Worm (Caenorhabditis elegans): ENCODE data around the gene pqn-41.
A peak's percentile ranks its signal among the peaks of the same experiment; 100 is the strongest.

Gene pqn-41

ce11 chrIII:1877189-1877588 is 28.6 kb upstream of the pqn-41 start:
- TF ChIP-seq efl-1 (optimal IDR thresholded peaks at IDR 0.05), result no peak
- TF ChIP-seq efl-1 (GFP tag; optimal IDR thresholded peaks at IDR 0.05 in 1 of 2), result no peak
- no peak for TF ChIP-seq xbp-1 (tag; optimal IDR thresholded peaks at IDR 0.05)
- TF ChIP-seq pqm-1 (tag; optimal IDR thresholded peaks at IDR 0.05), result no peak
- peak; percentile 0 for TF ChIP-seq lin-13 (GFP tag; optimal IDR thresholded peaks at IDR 0.05)
- TF ChIP-seq ceh-88 (GFP tag; IDR thresholded peaks at IDR 0.05), result no peak
- TF ChIP-seq swsn-7 (tag; optimal IDR thresholded peaks at IDR 0.05), result no peak
- no peak for TF ChIP-seq elt-3 (tag; optimal IDR thresholded peaks at IDR 0.05)
- no peak for TF ChIP-seq egl-13 (tag; optimal IDR thresholded peaks at IDR 0.05)
- TF ChIP-seq nhr-237 (tag; optimal IDR thresholded peaks at IDR 0.05), result no peak
- no peak for TF ChIP-seq efl-3 (GFP tag; optimal IDR thresholded peaks at IDR 0.05)
- TF ChIP-seq lin-35 (GFP tag; optimal IDR thresholded peaks at IDR 0.05), result no peak
- TF ChIP-seq ceh-82 (tag; optimal IDR thresholded peaks at IDR 0.05), result no peak
- no peak for TF ChIP-seq tlp-1 (tag; optimal IDR thresholded peaks at IDR 0.05)
- TF ChIP-seq ces-1 (GFP tag; optimal IDR thresholded peaks at IDR 0.05), result no peak
- no peak for TF ChIP-seq C16A3.4 (tag; optimal IDR thresholded peaks at IDR 0.05)
- no peak for TF ChIP-seq blmp-1 (tag; optimal IDR thresholded peaks at IDR 0.05)
- TF ChIP-seq lsy-2 (tag; optimal IDR thresholded peaks at IDR 0.05), result peak in 1 of 2 experiments; percentile 31

ce11 chrIII:1878065-1878464 is 27.7 kb upstream of the pqn-41 start, which contains the start of gene smi-1:
TSS of gene smi-1 (plus strand) at chrIII:1878365.
- TF ChIP-seq ces-1 (GFP tag; optimal IDR thresholded peaks at IDR 0.05), result no peak
- TF ChIP-seq ceh-63 (GFP tag; optimal IDR thresholded peaks at IDR 0.05), result no peak
- no peak for TF ChIP-seq dsc-1 (tag; optimal IDR thresholded peaks at IDR 0.05)
- no peak for TF ChIP-seq lin-15B (tag; optimal IDR thresholded peaks at IDR 0.05)
- no peak for TF ChIP-seq lin-35 (GFP tag; optimal IDR thresholded peaks at IDR 0.05)
- no peak for TF ChIP-seq vab-15 (tag; optimal IDR thresholded peaks at IDR 0.05)
- TF ChIP-seq ets-5 (GFP tag; IDR thresholded peaks at IDR 0.05), result no peak
- no peak for TF ChIP-seq nhr-76 (tag; optimal IDR thresholded peaks at IDR 0.05)
- TF ChIP-seq C16A3.4 (tag; optimal IDR thresholded peaks at IDR 0.05), result no peak
- TF ChIP-seq nhr-12 (tag; optimal IDR thresholded peaks at IDR 0.05), result no peak
- TF ChIP-seq unc-62 (GFP tag; optimal IDR thresholded peaks at IDR 0.05), result no peak
- TF ChIP-seq unc-86 (tag; optimal IDR thresholded peaks at IDR 0.05), result no peak
- no peak for TF ChIP-seq sptf-1 (tag; optimal IDR thresholded peaks at IDR 0.05)
- no peak for TF ChIP-seq dpl-1 (GFP tag; optimal IDR thresholded peaks at IDR 0.05)
- no peak for TF ChIP-seq C04F5.9 (tag; optimal IDR thresholded peaks at IDR 0.05)
- TF ChIP-seq F16B12.6 (tag; optimal IDR thresholded peaks at IDR 0.05), result no peak
- no peak for TF ChIP-seq lir-3 (tag; optimal IDR thresholded peaks at IDR 0.05; ENCODE audit: poor library complexity)
- TF ChIP-seq tlp-1 (tag; optimal IDR thresholded peaks at IDR 0.05), result no peak
- no peak for TF ChIP-seq hpl-2 (GFP tag; optimal IDR thresholded peaks at IDR 0.05)
- no peak for TF ChIP-seq snpc-4 (tag; optimal IDR thresholded peaks at IDR 0.05)

- TF ChIP-seq hlh-17 (GFP tag; optimal IDR thresholded peaks at IDR 0.05; ENCODE audit: borderline replicate concordance) (no peak), sup-37 (GFP tag; optimal IDR thresholded peaks at IDR 0.05) (no peak), ceh-82 (tag; optimal IDR thresholded peaks at IDR 0.05) (no peak), lin-39 (tag; optimal IDR thresholded peaks at IDR 0.05) (no peak), unc-62 (GFP tag; optimal IDR thresholded peaks at IDR 0.05) (no peak), C16A3.4 (tag; optimal IDR thresholded peaks at IDR 0.05) (no peak), efl-1 (optimal IDR thresholded peaks at IDR 0.05) (no peak), efl-1 (GFP tag; optimal IDR thresholded peaks at IDR 0.05 in 1 of 2) (no peak), elt-2 (tag; optimal IDR thresholded peaks at IDR 0.05) (no peak), irx-1 (tag; optimal IDR thresholded peaks at IDR 0.05) (no peak), nhr-90 (tag; optimal IDR thresholded peaks at IDR 0.05; ENCODE audit: poor library complexity) (no peak)
Measured at ce11 chrIII:1878918-1879317, 26.8 kb upstream of the pqn-41 start.

Measured in whole organism, L1 larva.